Worm (Caenorhabditis elegans) whole organism, L4/young adult: ENCODE data around the gene ceh-14.

Source experiments
- W03F9.2 ChIP-seq: fragments of 150-350 bp; optimal IDR thresholded peaks from 2 replicates; lab custom pipeline; 2014; ENCODE audit warnings: missing biosample characterization, missing genetic modification characterization
- dao-5 ChIP-seq: sonication (generic microtip); optimal IDR thresholded peaks from 2 replicates; lab custom pipeline; 2016; ENCODE audit warnings: missing genotype, missing genetic modification characterization, moderate library complexity, missing compliant biosample characterization
- him-1 ChIP-seq: sonication (generic microtip); optimal IDR thresholded peaks from 2 replicates; lab custom pipeline; 2016; ENCODE audit warnings: missing genotype, missing genetic modification reagents, missing genetic modification characterization, missing compliant biosample characterization

The ceh-14 gene

ce11 chrX:7478476-7478875, 54.1 kb downstream of the ceh-14 start:
- no peak for TF ChIP-seq dao-5 (tag; lab: Kevin White, UChicago)
- TF ChIP-seq W03F9.2 = no peak
- TF ChIP-seq him-1 (tag; lab: Kevin White, UChicago) = no peak
